Fruit fly (Drosophila melanogaster) whole organism, embryonic: Measurements from ENCODE around the gene Fit2.

ENCODE experiments used
- Awh ChIP-seq: fragments of 200-800 bp; sonication (Bioruptor generic); IDR thresholded peaks from 2 replicates; pipeline ENCODE4, ENCODE4 v1.3.6; 2022; ENCODE audit warnings: missing biosample characterization, missing genetic modification characterization
- B-H2 ChIP-seq: fragments of 200-800 bp; sonication (Bioruptor generic); optimal IDR thresholded peaks from 2 replicates; lab custom pipeline; 2018; ENCODE audit warnings: missing biosample characterization, mild to moderate bottlenecking, missing genetic modification characterization
- Bteb2 ChIP-seq: fragments of 200-800 bp; sonication (Bioruptor generic); optimal IDR thresholded peaks from 2 replicates; lab custom pipeline; 2016; ENCODE audit warnings: missing biosample characterization, missing genetic modification characterization
- CG10366 ChIP-seq: fragments of 200-800 bp; sonication (Bioruptor generic); IDR thresholded peaks from 2 replicates; pipeline ENCODE4 v1.3.6; 2022; ENCODE audit warnings: missing biosample characterization, missing genetic modification characterization
- CG10959 ChIP-seq: fragments of 200-800 bp; sonication (Bioruptor generic); IDR thresholded peaks from 2 replicates; pipeline ENCODE4 v1.3.6; 2022; ENCODE audit warnings: missing biosample characterization, missing genetic modification characterization
- CG11247 ChIP-seq: fragments of 200-800 bp; sonication (Bioruptor generic); IDR thresholded peaks from 2 replicates; pipeline ENCODE4 v1.3.6; 2022; ENCODE audit warnings: missing biosample characterization, missing genetic modification characterization
- CG11398 ChIP-seq: fragments of 200-800 bp; sonication (Bioruptor generic); optimal IDR thresholded peaks from 2 replicates; lab custom pipeline; 2016; ENCODE audit warnings: missing biosample characterization, missing genetic modification characterization
- CG12942 ChIP-seq: fragments of 200-800 bp; sonication (Bioruptor generic); optimal IDR thresholded peaks from 3 replicates; lab custom pipeline; 2016; ENCODE audit warnings: missing biosample characterization, missing genetic modification characterization
- CG17328 ChIP-seq: fragments of 200-800 bp; sonication (Bioruptor generic); IDR thresholded peaks from 2 replicates; pipeline ENCODE4 v1.3.6; 2022; ENCODE audit warnings: missing biosample characterization, missing genetic modification characterization
- CG34422 ChIP-seq: fragments of 200-800 bp; sonication (Bioruptor generic); IDR thresholded peaks from 3 replicates; pipeline ENCODE4 v1.3.6; 2022; ENCODE audit warnings: missing biosample characterization, missing genetic modification characterization
- CG6272 ChIP-seq: fragments of 200-800 bp; sonication (Bioruptor generic); IDR thresholded peaks from 2 replicates; pipeline ENCODE4 v1.3.6; 2022; ENCODE audit warnings: missing biosample characterization, missing genetic modification characterization
- CG6813 ChIP-seq: fragments of 200-800 bp; sonication (Bioruptor generic); optimal IDR thresholded peaks from 2 replicates; lab custom pipeline; 2017; ENCODE audit warnings: missing biosample characterization, missing genetic modification characterization, mild to moderate bottlenecking, moderate library complexity, missing genetic modification reagents
- CG6854 ChIP-seq: fragments of 200-800 bp; sonication (Bioruptor generic); optimal IDR thresholded peaks from 3 replicates; lab custom pipeline; 2017; ENCODE audit warnings: missing biosample characterization, mild to moderate bottlenecking, missing genetic modification characterization
- CG7357 ChIP-seq: fragments of 200-800 bp; sonication (Bioruptor generic); IDR thresholded peaks from 3 replicates; pipeline ENCODE4 v1.3.6; 2022; ENCODE audit warnings: missing biosample characterization, missing genetic modification characterization
- CG8944 ChIP-seq: fragments of 200-800 bp; sonication (Bioruptor generic); optimal IDR thresholded peaks from 3 replicates; lab custom pipeline; 2016; ENCODE audit warnings: missing biosample characterization, missing genetic modification characterization
- Dip3 ChIP-seq: fragments of 200-800 bp; sonication (Bioruptor generic); optimal IDR thresholded peaks from 3 replicates; lab custom pipeline; 2016; ENCODE audit warnings: missing biosample characterization, missing genetic modification characterization
- Doc2 ChIP-seq: fragments of 200-800 bp; sonication (Bioruptor generic); IDR thresholded peaks from 2 replicates; pipeline ENCODE4 v1.3.6; 2022; ENCODE audit warnings: missing biosample characterization, missing genetic modification characterization
- Dp ChIP-seq: fragments of 200-800 bp; sonication (Bioruptor generic); optimal IDR thresholded peaks from 2 replicates; lab custom pipeline; 2018; ENCODE audit warnings: missing biosample characterization, mild to moderate bottlenecking, missing genetic modification characterization, moderate library complexity
- Fer2 ChIP-seq: fragments of 200-800 bp; sonication (Bioruptor generic); optimal IDR thresholded peaks from 2 replicates; lab custom pipeline; 2018; ENCODE audit warnings: missing biosample characterization, mild to moderate bottlenecking, missing genetic modification characterization, moderate library complexity
- Hr78 ChIP-seq, 2 experiments: fragments of 200-800 bp in 1 of 2; fragments of >200 bp in 1 of 2; sonication (Bioruptor generic) in 1 of 2; optimal IDR thresholded peaks; 2 replicates each; lab custom pipeline; 2017 to 2019; ENCODE audit warnings: missing biosample characterization in 2 of 2, missing genetic modification characterization in 2 of 2, mild to moderate bottlenecking in 1 of 2, moderate library complexity in 1 of 2
- Hsf ChIP-seq: fragments of 200-800 bp; sonication (Bioruptor generic); optimal IDR thresholded peaks from 3 replicates; lab custom pipeline; 2016; ENCODE audit warnings: missing biosample characterization, missing genetic modification characterization
- Lhr ChIP-seq: fragments of 200-800 bp; sonication (Bioruptor generic); optimal IDR thresholded peaks from 3 replicates; lab custom pipeline; 2017; ENCODE audit warnings: mild to moderate bottlenecking, missing biosample characterization, missing genetic modification reagents, missing genetic modification characterization
- Myb ChIP-seq: fragments of 200-800 bp; sonication (Bioruptor generic); optimal IDR thresholded peaks from 2 replicates; lab custom pipeline; 2016; ENCODE audit warnings: missing biosample characterization, missing genetic modification characterization
- Nf-YC ChIP-seq: fragments of 200-800 bp; optimal IDR thresholded peaks from 3 replicates; lab custom pipeline; 2019; ENCODE audit warnings: missing biosample characterization, mild to moderate bottlenecking, missing genetic modification characterization, moderate library complexity
- Sox100B ChIP-seq: fragments of 200-800 bp; sonication (Bioruptor generic); optimal IDR thresholded peaks from 3 replicates; lab custom pipeline; 2018; ENCODE audit warnings: missing biosample characterization, mild to moderate bottlenecking, missing genetic modification characterization
- Sox102F ChIP-seq: fragments of 200-800 bp; sonication (Bioruptor generic); optimal IDR thresholded peaks from 2 replicates; lab custom pipeline; 2018; ENCODE audit warnings: missing biosample characterization, mild to moderate bottlenecking, missing genetic modification characterization, moderate library complexity
- Tbp ChIP-seq: fragments of >200 bp; optimal IDR thresholded peaks from 2 replicates; lab custom pipeline; 2018; ENCODE audit warnings: missing biosample characterization, missing genetic modification characterization
- YL-1 ChIP-seq: fragments of 200-800 bp; sonication (Bioruptor generic); optimal IDR thresholded peaks from 3 replicates; lab custom pipeline; 2017; ENCODE audit warnings: missing biosample characterization, mild to moderate bottlenecking, missing genetic modification characterization
- ap ChIP-seq: fragments of 200-800 bp; sonication (Bioruptor generic); IDR thresholded peaks from 2 replicates; pipeline ENCODE4 v1.3.6; 2022; ENCODE audit warnings: missing biosample characterization, missing genetic modification characterization
- dimm ChIP-seq: fragments of 200-800 bp; sonication (Bioruptor generic); IDR thresholded peaks from 2 replicates; pipeline ENCODE4 v1.3.6; 2022; ENCODE audit warnings: missing biosample characterization, missing genetic modification characterization
- dpn ChIP-seq, 2 experiments: fragments of 200-800 bp; sonication (Bioruptor generic); optimal IDR thresholded peaks; 3 replicates each; lab custom pipeline; 2016; ENCODE audit warnings: missing biosample characterization in 2 of 2, missing genetic modification characterization in 2 of 2
- esg ChIP-seq: fragments of 200-800 bp; sonication (Bioruptor generic); conservative IDR thresholded peaks from 2 replicates; pipeline ENCODE4 v1.3.6; 2022; ENCODE audit warnings: missing biosample characterization, missing genetic modification characterization
- fd96Cb ChIP-seq: fragments of 200-800 bp; sonication (Bioruptor generic); optimal IDR thresholded peaks from 2 replicates; lab custom pipeline; 2018; ENCODE audit warnings: missing biosample characterization, mild to moderate bottlenecking, missing genetic modification characterization, moderate library complexity
- gt ChIP-seq: fragments of 200-800 bp; sonication (Bioruptor generic); IDR thresholded peaks from 2 replicates; pipeline ENCODE4 v1.3.6; 2022; ENCODE audit warnings: missing biosample characterization, missing genetic modification characterization
- jing ChIP-seq: fragments of 200-800 bp; sonication (Bioruptor generic); optimal IDR thresholded peaks from 2 replicates; lab custom pipeline; 2018; ENCODE audit warnings: missing biosample characterization, mild to moderate bottlenecking, missing genetic modification characterization
- kay ChIP-seq: fragments of 200-800 bp; sonication (Bioruptor generic); optimal IDR thresholded peaks from 2 replicates; lab custom pipeline; 2016; ENCODE audit warnings: missing biosample characterization, missing genetic modification characterization
- lbe ChIP-seq: fragments of 200-800 bp; sonication (Bioruptor generic); optimal IDR thresholded peaks from 2 replicates; lab custom pipeline; 2016; ENCODE audit warnings: missing biosample characterization, mild to moderate bottlenecking, missing genetic modification characterization
- odd ChIP-seq: fragments of 200-800 bp; sonication (Bioruptor generic); optimal IDR thresholded peaks from 2 replicates; lab custom pipeline; 2017; ENCODE audit warnings: missing biosample characterization, mild to moderate bottlenecking, missing genetic modification characterization
- prd ChIP-seq, 3 experiments: fragments of >200 bp in 2 of 3; fragments of 200-800 bp in 1 of 3; sonication (Bioruptor generic) in 1 of 3; optimal IDR thresholded peaks in 2 of 3; IDR thresholded peaks in 1 of 3; 2 replicates in 2 of 3; 3 replicates in 1 of 3; pipeline versions ENCODE4 v1.3.6 to Lab custom; 2017 to 2022; ENCODE audit warnings: missing biosample characterization in 1 of 3, missing genetic modification characterization in 1 of 3
- ranshi ChIP-seq: fragments of 200-800 bp; sonication (Bioruptor generic); IDR thresholded peaks from 2 replicates; pipeline ENCODE4 v1.3.6; 2022; ENCODE audit warnings: missing biosample characterization, missing genetic modification characterization
- ro ChIP-seq: fragments of 200-800 bp; sonication (Bioruptor generic); IDR thresholded peaks from 2 replicates; pipeline ENCODE4 v1.3.6; 2022; ENCODE audit warnings: missing biosample characterization, missing genetic modification characterization
- row ChIP-seq: fragments of 200-800 bp; sonication (Bioruptor generic); IDR thresholded peaks from 3 replicates; pipeline ENCODE4 v1.3.6; 2022; ENCODE audit warnings: missing biosample characterization, missing genetic modification characterization
- slou ChIP-seq: fragments of 200-800 bp; sonication (Bioruptor generic); optimal IDR thresholded peaks from 3 replicates; lab custom pipeline; 2016; ENCODE audit warnings: missing biosample characterization, missing genetic modification characterization
- sob ChIP-seq: fragments of 200-800 bp; sonication (Bioruptor generic); IDR thresholded peaks from 2 replicates; pipeline ENCODE4 v1.3.6; 2022; ENCODE audit warnings: missing biosample characterization, missing genetic modification characterization
- sqz ChIP-seq: fragments of 200-800 bp; sonication (Bioruptor generic); optimal IDR thresholded peaks from 3 replicates; lab custom pipeline; 2018; ENCODE audit warnings: missing biosample characterization, mild to moderate bottlenecking, missing genetic modification characterization
- ssp ChIP-seq: fragments of 200-800 bp; sonication (Bioruptor generic); IDR thresholded peaks from 2 replicates; pipeline ENCODE4 v1.3.6; 2022; ENCODE audit warnings: missing biosample characterization, missing genetic modification characterization
- z ChIP-seq: fragments of 200-800 bp; sonication (Bioruptor generic); IDR thresholded peaks from 3 replicates; pipeline ENCODE4 v1.3.6; 2022; ENCODE audit warnings: missing biosample characterization, missing genetic modification characterization
- zen2 ChIP-seq: fragments of 200-800 bp; sonication (Bioruptor generic); IDR thresholded peaks from 3 replicates; pipeline ENCODE4 v1.3.6; 2022; ENCODE audit warnings: missing biosample characterization, missing genetic modification characterization; ENCODE audit not compliant: partially characterized antibody
- zfh1 ChIP-seq: fragments of 200-800 bp; sonication (Bioruptor generic); IDR thresholded peaks from 3 replicates; pipeline ENCODE4 v1.3.6; 2022; ENCODE audit warnings: missing biosample characterization, missing genetic modification characterization

The Fit2 gene

DNA sequence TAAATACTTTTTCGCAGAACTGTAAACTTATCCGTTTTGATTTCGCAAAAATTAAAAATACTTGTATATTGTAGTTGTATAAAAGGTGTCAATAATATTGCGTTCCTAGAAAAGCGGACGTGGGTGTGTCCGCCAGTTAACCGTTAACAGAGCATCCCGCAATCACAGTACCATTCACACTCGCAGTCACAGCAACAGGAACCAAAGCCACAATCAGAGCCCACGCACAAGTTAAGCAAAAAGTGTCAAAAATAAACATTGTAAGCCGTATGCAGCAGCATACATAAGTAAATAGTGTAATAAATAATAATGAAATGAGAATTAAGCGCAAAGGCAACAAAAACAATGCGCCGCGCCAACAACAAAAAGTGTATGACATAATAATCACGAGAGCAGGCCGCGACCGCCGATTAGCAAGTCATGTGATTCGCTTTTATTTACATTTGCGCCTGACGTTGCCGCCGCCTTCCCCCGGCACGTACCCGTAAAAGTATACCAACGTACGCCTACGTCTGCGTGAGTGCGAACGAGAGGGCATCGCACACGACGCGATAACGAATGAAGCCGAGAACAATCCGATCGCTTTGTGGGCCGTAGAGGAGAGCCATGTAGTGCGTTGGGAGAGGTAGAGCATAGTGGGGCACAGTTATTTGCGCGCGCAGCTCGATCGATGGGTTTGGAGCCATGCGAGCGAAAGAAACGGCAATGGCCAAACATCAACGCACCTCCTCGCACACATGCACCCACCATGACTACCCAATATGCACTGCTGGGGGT, 14.2 kb upstream of the Fit2 start (continued):
- peak; percentile 42; the same call in 1 of the 2 replicates for TF ChIP-seq CG11247 (GFP tag; lab: Robert Waterston, UW)
- TF ChIP-seq CG7357 (GFP tag; lab: Robert Waterston, UW): no peak
- no peak for TF ChIP-seq Tbp
- TF ChIP-seq ap (GFP tag; lab: Robert Waterston, UW): no peak
- TF ChIP-seq CG34422 (GFP tag; lab: Robert Waterston, UW): peak; percentile 71; the same call in 1 of the 3 replicates
- no peak for TF ChIP-seq Bteb2
- TF ChIP-seq ranshi: 0 out of 2 replicates have a peak, but pooled peaks have one; percentile 26
- peak; percentile 16 for TF ChIP-seq fd96Cb (tag; lab: Kevin White, UChicago)
- TF ChIP-seq gt (GFP tag; lab: Robert Waterston, UW): no peak
- TF ChIP-seq CG6272: no peak
- TF ChIP-seq CG8944: no peak
- peak; percentile 64 for TF ChIP-seq Nf-YC (tag; lab: Kevin White, UChicago)
- no peak for TF ChIP-seq slou (GFP tag; lab: Kevin White, UChicago)
- TF ChIP-seq Dip3: no peak
- TF ChIP-seq Hsf (GFP tag; lab: Kevin White, UChicago): peak; percentile 0
- TF ChIP-seq Fer2: no peak
- peak; percentile 77 for TF ChIP-seq B-H2 (GFP tag; lab: Kevin White, UChicago)
- TF ChIP-seq jing (GFP tag; lab: Kevin White, UChicago): peak; percentile 18
- TF ChIP-seq esg (GFP tag; lab: Robert Waterston, UW): no peak; the same call in 1 of the 2 replicates
- no peak for TF ChIP-seq ssp (GFP tag; lab: Robert Waterston, UW)
- no peak for TF ChIP-seq Doc2 (GFP tag; lab: Robert Waterston, UW)
- no peak for TF ChIP-seq CG10959 (GFP tag; lab: Robert Waterston, UW)
- peak; percentile 18; the same call in 1 of the 2 replicates for TF ChIP-seq sob (GFP tag; lab: Robert Waterston, UW)
- no peak for TF ChIP-seq z (GFP tag; lab: Robert Waterston, UW)
- peak; percentile 41 for TF ChIP-seq Sox100B (GFP tag; lab: Kevin White, UChicago)
- peak; percentile 7 for TF ChIP-seq odd (GFP tag; lab: Kevin White, UChicago)
- peak; percentile 1 for TF ChIP-seq CG12942
- TF ChIP-seq Lhr: no peak
- no peak for TF ChIP-seq sqz (GFP tag; lab: Kevin White, UChicago)
- 0 out of 2 replicates have a peak, but pooled peaks have one; percentile 3 for TF ChIP-seq CG17328 (GFP tag; lab: Robert Waterston, UW)
- TF ChIP-seq Hr78 (GFP tag; optimal IDR thresholded peaks at IDR 0.05; lab: Kevin White, UChicago): peak in 1 of 2 experiments; percentile 81
- TF ChIP-seq zen2 (GFP tag; lab: Robert Waterston, UW): 0 out of 3 replicates have a peak, but pooled peaks have one; percentile 28
- TF ChIP-seq YL-1 (GFP tag; lab: Kevin White, UChicago): no peak
- TF ChIP-seq row (GFP tag; lab: Robert Waterston, UW): peak; percentile 54; the same call in 2 of the 3 replicates
- peak; percentile 17 for TF ChIP-seq CG6813 (GFP tag; lab: Kevin White, UChicago)
- TF ChIP-seq Awh (GFP tag; lab: Robert Waterston, UW): 0 out of 2 replicates have a peak, but pooled peaks have one; percentile 26
- no peak for TF ChIP-seq CG11398 (GFP tag; lab: Kevin White, UChicago)
- TF ChIP-seq prd (optimal IDR thresholded peaks at IDR 0.05; lab: Kevin White, UChicago): no peak
- peak; percentile 39; the same call in 1 of the 3 replicates for TF ChIP-seq prd (GFP tag; IDR thresholded peaks at IDR 0.05; lab: Robert Waterston, UW)
- TF ChIP-seq zfh1 (GFP tag; lab: Robert Waterston, UW): peak; percentile 51
- peak; percentile 2 for TF ChIP-seq Myb (GFP tag; lab: Kevin White, UChicago)
- TF ChIP-seq dpn (GFP tag; optimal IDR thresholded peaks at IDR 0.05; lab: Kevin White, UChicago): peak in 1 of 2 experiments; percentile 27
- peak; percentile 34 for TF ChIP-seq lbe (GFP tag; lab: Kevin White, UChicago)
- peak; percentile 56 for TF ChIP-seq CG6854 (GFP tag; lab: Kevin White, UChicago)
- no peak for TF ChIP-seq ro (GFP tag; lab: Robert Waterston, UW)
- no peak for TF ChIP-seq kay (GFP tag; lab: Kevin White, UChicago)
- peak; percentile 15 for TF ChIP-seq Dp
- TF ChIP-seq CG10366 (GFP tag; lab: Robert Waterston, UW): peak; percentile 49
- TF ChIP-seq Sox102F (GFP tag; lab: Kevin White, UChicago): peak; percentile 31
- TF ChIP-seq dimm (GFP tag; lab: Robert Waterston, UW): no peak
